Fruit fly (Drosophila melanogaster) S2 (cell line): ENCODE data around the gene CG32237.

Experiments
- CG8478 ChIP-seq: fragments of >200 bp; optimal IDR thresholded peaks from 2 replicates; lab custom pipeline; 2018
- CTCF ChIP-seq, 2 experiments: fragments of >200 bp; optimal IDR thresholded peaks; 2 replicates each; lab custom pipeline; 2018

DNA sequence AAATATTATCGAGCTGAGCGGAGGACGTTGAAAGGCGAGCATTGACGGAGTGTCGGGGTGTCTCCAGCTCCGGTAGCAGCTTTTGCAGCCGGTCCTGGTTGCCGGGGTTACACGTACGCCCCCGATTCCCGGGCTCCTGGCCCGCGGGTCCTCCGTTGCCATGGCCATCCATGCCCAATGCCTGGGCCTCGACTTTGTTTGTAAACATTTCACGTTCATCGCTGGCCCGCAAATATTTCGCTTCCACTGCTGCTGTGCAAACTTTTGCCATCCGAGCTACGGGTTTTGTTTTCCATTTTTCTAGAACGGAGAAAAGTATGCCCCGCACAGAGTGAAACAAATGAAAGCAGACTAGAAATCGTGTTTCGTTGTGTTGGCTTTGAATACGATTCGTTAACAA lies 8.7 kb upstream of the CG32237 start, which contains the start of gene Dnah3:
- TF ChIP-seq CG8478 (lab: Kevin White, UChicago) = no peak
- TF ChIP-seq CTCF (optimal IDR thresholded peaks at IDR 0.05; lab: Kevin White, UChicago) = no peak
